Worm (Caenorhabditis elegans) whole organism, L2 larva: ENCODE results near the gene irg-8.

Experiments used
- dmd-4 ChIP-seq: sonication (generic microtip); optimal IDR thresholded peaks from 2 replicates; lab custom pipeline; 2017; ENCODE audit warnings: missing biosample characterization, missing genetic modification characterization
- mab-5 ChIP-seq: fragments of 150-350 bp; optimal IDR thresholded peaks from 2 replicates; lab custom pipeline; 2014; ENCODE audit warnings: missing biosample characterization, missing genetic modification characterization
- mdl-1 ChIP-seq, 2 experiments: fragments of 150-350 bp in 1 of 2; sonication (generic microtip) in 1 of 2; optimal IDR thresholded peaks; 2 replicates each; lab custom pipeline; 2017; ENCODE audit warnings: missing biosample characterization in 2 of 2, missing genetic modification characterization in 2 of 2
- ztf-11 ChIP-seq: sonication (generic microtip); optimal IDR thresholded peaks from 2 replicates; lab custom pipeline; 2017; ENCODE audit warnings: missing biosample characterization, missing genetic modification characterization

DNA sequence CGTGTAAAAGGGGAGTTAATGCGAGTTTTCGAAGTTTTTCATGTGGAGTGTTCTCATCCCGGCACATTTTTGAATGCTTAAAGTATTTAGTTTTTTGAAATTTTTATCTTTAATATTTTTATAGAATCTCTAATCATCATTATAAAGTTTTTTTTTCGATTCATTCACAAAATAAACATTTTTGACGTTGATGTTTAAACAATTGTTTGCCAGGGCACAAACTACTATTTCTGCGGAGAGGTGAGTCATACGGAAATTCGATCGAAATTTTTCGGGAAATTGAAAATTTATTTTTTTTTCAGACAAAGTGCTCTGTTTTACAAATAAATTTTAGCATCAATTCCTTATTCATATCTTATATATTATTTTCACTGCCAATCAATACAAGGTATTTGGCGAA is 36.1 kb upstream of the irg-8 start, which contains the start of gene nhr-98:
- TF ChIP-seq ztf-11 (tag; lab: Kevin White, UChicago) (no peak), mdl-1 (tag; optimal IDR thresholded peaks at IDR 0.05; lab: Kevin White, UChicago) (no peak), dmd-4 (no peak), mab-5 (tag; lab: Kevin White, UChicago) (no peak)
